Worm (Caenorhabditis elegans) whole organism, young adult: ENCODE measurements around the gene W04G3.7.

Experiments used
- B0261.1 ChIP-seq: sonication (generic microtip); optimal IDR thresholded peaks from 2 replicates; lab custom pipeline; 2016; ENCODE audit warnings: mild to moderate bottlenecking, missing genetic modification characterization, moderate library complexity, missing compliant biosample characterization
- F49E8.2 ChIP-seq: sonication (generic microtip); optimal IDR thresholded peaks from 3 replicates; lab custom pipeline; 2017; ENCODE audit warnings: missing genetic modification characterization, mild to moderate bottlenecking, missing compliant biosample characterization, antibody characterized with exemption, moderate library complexity; ENCODE audit not compliant: insufficient read depth
- F57A8.1 ChIP-seq: fragments of 200-800 bp; sonication (Bioruptor generic); optimal IDR thresholded peaks from 2 replicates; lab custom pipeline; 2018; ENCODE audit warnings: mild to moderate bottlenecking, missing genetic modification characterization, moderate library complexity, missing compliant biosample characterization
- ceh-100 ChIP-seq: fragments of 200-800 bp; sonication (Bioruptor generic); IDR thresholded peaks from 2 replicates; pipeline ENCODE4 v1.3.6; 2022; ENCODE audit warnings: missing genetic modification reagents, missing genetic modification characterization, missing compliant biosample characterization
- dox-1 ChIP-seq: fragments of 200-800 bp; sonication (Bioruptor generic); IDR thresholded peaks from 2 replicates; pipeline ENCODE4 v1.3.6; 2022; ENCODE audit warnings: missing genetic modification reagents, missing genetic modification characterization, missing compliant biosample characterization
- egl-18 ChIP-seq: fragments of 200-800 bp; sonication (Bioruptor generic); IDR thresholded peaks from 2 replicates; pipeline ENCODE4 v1.3.6; 2022; ENCODE audit warnings: missing genetic modification reagents, missing genetic modification characterization, missing compliant biosample characterization
- egl-44 ChIP-seq: fragments of 200-800 bp; sonication (Bioruptor generic); IDR thresholded peaks from 2 replicates; pipeline ENCODE4 v1.3.6; 2022; ENCODE audit warnings: missing genetic modification reagents, missing genetic modification characterization, missing compliant biosample characterization
- mel-28 ChIP-seq: sonication (generic microtip); optimal IDR thresholded peaks from 2 replicates; lab custom pipeline; 2016; ENCODE audit warnings: borderline replicate concordance, mild to moderate bottlenecking, missing genetic modification characterization, missing compliant biosample characterization
- pha-4 ChIP-seq: fragments of 150-350 bp; sonication (generic microtip); optimal IDR thresholded peaks from 2 replicates; lab custom pipeline; 2014; ENCODE audit warnings: missing biosample characterization, missing genetic modification reagents, missing genetic modification characterization
- rcor-1 ChIP-seq: fragments of 200-800 bp; sonication (Bioruptor generic); IDR thresholded peaks from 2 replicates; pipeline ENCODE4 v1.3.6; 2022; ENCODE audit warnings: missing genetic modification reagents, missing genetic modification characterization, missing compliant biosample characterization
- sea-2 ChIP-seq: fragments of 200-800 bp; sonication (Bioruptor generic); IDR thresholded peaks from 2 replicates; pipeline ENCODE4 v1.3.6; 2022; ENCODE audit warnings: missing genetic modification characterization, missing compliant biosample characterization

ce11 chrX:11122412-11122811, 37.4 kb upstream of the W04G3.7 start:
- TF ChIP-seq F49E8.2 (tag; lab: Kevin White, UChicago) (no peak), egl-18 (GFP tag; lab: Robert Waterston, UW) (no peak), dox-1 (no peak), pha-4 (no peak), mel-28 (tag; lab: Kevin White, UChicago) (no peak), ceh-100 (GFP tag; lab: Robert Waterston, UW) (no peak), rcor-1 (GFP tag; lab: Robert Waterston, UW) (no peak), egl-44 (no peak), F57A8.1 (GFP tag; lab: Kevin White, UChicago) (no peak), B0261.1 (tag; lab: Kevin White, UChicago) (no peak), sea-2 (GFP tag; lab: Robert Waterston, UW) (no peak)
